Fruit fly (Drosophila melanogaster) whole organism, pupa: Measurements from ENCODE around the gene CG4009.
A peak's percentile ranks its signal among the peaks of the same experiment; 100 is the strongest.

Experiments
- CG34367 ChIP-seq: fragments of 200-800 bp; sonication (Bioruptor generic); optimal IDR thresholded peaks from 2 replicates; lab custom pipeline; 2018; ENCODE audit warnings: missing biosample characterization, mild to moderate bottlenecking, missing genetic modification characterization
- D1 ChIP-seq: fragments of 200-800 bp; sonication (Bioruptor generic); optimal IDR thresholded peaks from 2 replicates; lab custom pipeline; 2018; ENCODE audit warnings: missing biosample characterization, mild to moderate bottlenecking, missing genetic modification characterization, moderate library complexity

DNA sequence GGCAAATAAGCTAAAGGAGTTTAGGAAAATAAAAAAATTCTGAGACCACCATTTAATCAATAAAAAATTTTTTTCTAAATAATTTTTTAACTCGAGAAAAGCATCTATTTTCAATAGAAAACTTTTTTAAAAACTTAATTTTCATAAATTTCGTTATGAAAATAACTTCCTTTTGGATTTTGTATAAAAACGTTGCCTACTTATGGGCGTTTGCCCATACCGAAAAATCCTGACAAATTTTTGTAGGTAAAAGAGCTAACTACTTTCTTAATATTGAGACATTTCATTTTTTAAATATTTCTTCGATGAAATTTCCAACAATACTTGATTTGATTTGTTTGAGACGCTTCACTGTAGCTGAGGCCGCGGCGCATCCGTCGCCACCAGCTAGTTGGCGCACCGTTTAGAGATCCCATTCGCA, 24.4 kb upstream of the CG4009 start:
- TF ChIP-seq CG34367 (tag; lab: Kevin White, UChicago) = peak; percentile 39
- TF ChIP-seq D1 (tag; lab: Kevin White, UChicago) = peak; percentile 65
